Worm (Caenorhabditis elegans) whole organism, L1 larva: ENCODE results near the gene T21D12.12.

ENCODE experiments used
- C04F5.9 ChIP-seq: sonication (generic microtip); optimal IDR thresholded peaks from 2 replicates; lab custom pipeline; 2016; ENCODE audit warnings: missing genetic modification characterization, missing compliant biosample characterization
- C34B4.2 ChIP-seq: sonication (generic microtip); optimal IDR thresholded peaks from 2 replicates; lab custom pipeline; 2017; ENCODE audit warnings: mild to moderate bottlenecking, missing genetic modification characterization, missing compliant biosample characterization
- Y116A8C.19 ChIP-seq: sonication (generic microtip); optimal IDR thresholded peaks from 2 replicates; lab custom pipeline; 2016; ENCODE audit warnings: missing compliant biosample characterization, missing genetic modification characterization, borderline replicate concordance
- aha-1 ChIP-seq: fragments of 150-350 bp; optimal IDR thresholded peaks from 2 replicates; lab custom pipeline; 2014; ENCODE audit warnings: missing biosample characterization, missing genetic modification characterization
- aly-2 ChIP-seq: fragments of 150-350 bp; optimal IDR thresholded peaks from 2 replicates; lab custom pipeline; 2014; ENCODE audit warnings: missing biosample characterization, missing genetic modification characterization
- blmp-1 ChIP-seq: fragments of 150-350 bp; optimal IDR thresholded peaks from 2 replicates; lab custom pipeline; 2014; ENCODE audit warnings: missing biosample characterization, missing genetic modification characterization
- ceh-8 ChIP-seq: fragments of 200-800 bp; sonication (Bioruptor generic); optimal IDR thresholded peaks from 2 replicates; lab custom pipeline; 2018; ENCODE audit warnings: mild to moderate bottlenecking, missing genetic modification characterization, moderate library complexity, missing compliant biosample characterization
- ces-1 ChIP-seq: fragments of 150-350 bp; optimal IDR thresholded peaks from 2 replicates; lab custom pipeline; 2014; ENCODE audit warnings: missing biosample characterization, missing genetic modification reagents, missing genetic modification characterization
- dsc-1 ChIP-seq: sonication (generic microtip); optimal IDR thresholded peaks from 2 replicates; lab custom pipeline; 2016; ENCODE audit warnings: mild to moderate bottlenecking, missing genetic modification characterization, missing compliant biosample characterization
- egl-13 ChIP-seq: sonication (generic microtip); optimal IDR thresholded peaks from 2 replicates; lab custom pipeline; 2016; ENCODE audit warnings: missing genotype, missing genetic modification reagents, missing genetic modification characterization, missing compliant biosample characterization
- egl-27 ChIP-seq, 2 experiments: fragments of 150-350 bp in 1 of 2; sonication (generic microtip); optimal IDR thresholded peaks; 3 replicates each; lab custom pipeline; 2017 to 2018; ENCODE audit warnings: missing biosample characterization in 2 of 2, missing genetic modification characterization in 2 of 2, missing genetic modification reagents in 2 of 2
- elt-2 ChIP-seq: sonication (generic microtip); optimal IDR thresholded peaks from 2 replicates; lab custom pipeline; 2016; ENCODE audit warnings: missing genetic modification characterization, mild to moderate bottlenecking, inconsistent platforms, missing compliant biosample characterization, missing genetic modification reagents
- ets-5 ChIP-seq: fragments of 200-800 bp; sonication (Bioruptor generic); IDR thresholded peaks from 2 replicates; pipeline ENCODE4 v1.3.6; 2022; ENCODE audit warnings: missing genetic modification characterization, missing compliant biosample characterization
- fkh-4 ChIP-seq: sonication (generic microtip); optimal IDR thresholded peaks from 2 replicates; lab custom pipeline; 2016; ENCODE audit warnings: missing compliant biosample characterization, missing genetic modification characterization, borderline replicate concordance
- fkh-8 ChIP-seq: sonication (generic microtip); optimal IDR thresholded peaks from 2 replicates; lab custom pipeline; 2016; ENCODE audit warnings: mild to moderate bottlenecking, missing genetic modification characterization, missing compliant biosample characterization
- grh-1 ChIP-seq: fragments of 200-800 bp; sonication (Bioruptor generic); IDR thresholded peaks from 2 replicates; pipeline ENCODE4 v1.3.6; 2022; ENCODE audit warnings: missing genetic modification reagents, missing genetic modification characterization, missing compliant biosample characterization
- hlh-4 ChIP-seq: sonication (generic microtip); optimal IDR thresholded peaks from 2 replicates; lab custom pipeline; 2016; ENCODE audit warnings: mild to moderate bottlenecking, missing genetic modification characterization, missing compliant biosample characterization
- hpl-2 ChIP-seq: fragments of 150-350 bp; optimal IDR thresholded peaks from 2 replicates; lab custom pipeline; 2014; ENCODE audit warnings: missing biosample characterization, missing genetic modification reagents, missing genetic modification characterization
- jun-1 ChIP-seq: fragments of 150-350 bp; optimal IDR thresholded peaks from 2 replicates; lab custom pipeline; 2014; ENCODE audit warnings: missing biosample characterization, missing genetic modification reagents, missing genetic modification characterization
- lin-13 ChIP-seq: fragments of 150-350 bp; optimal IDR thresholded peaks from 2 replicates; lab custom pipeline; 2014; ENCODE audit warnings: missing biosample characterization, missing genetic modification reagents, missing genetic modification characterization
- lin-14 ChIP-seq: fragments of 200-800 bp; sonication (Bioruptor generic); optimal IDR thresholded peaks from 2 replicates; lab custom pipeline; 2018; ENCODE audit warnings: mild to moderate bottlenecking, missing genetic modification characterization, moderate library complexity, missing compliant biosample characterization
- lin-15B ChIP-seq: fragments of 150-350 bp; sonication (generic microtip); optimal IDR thresholded peaks from 3 replicates; lab custom pipeline; 2014; ENCODE audit warnings: missing biosample characterization, missing genetic modification characterization
- lin-35 ChIP-seq, 2 experiments: fragments of 150-350 bp; optimal IDR thresholded peaks; 2 replicates each; lab custom pipeline; 2014; ENCODE audit warnings: missing biosample characterization in 2 of 2, missing genetic modification characterization in 2 of 2, missing genetic modification reagents in 2 of 2
- lir-3 ChIP-seq: sonication (generic microtip); optimal IDR thresholded peaks from 2 replicates; lab custom pipeline; 2016; ENCODE audit warnings: mild to moderate bottlenecking, missing genetic modification characterization, moderate library complexity, missing compliant biosample characterization; ENCODE audit not compliant: poor library complexity
- mef-2 ChIP-seq: fragments of 150-350 bp; optimal IDR thresholded peaks from 2 replicates; lab custom pipeline; 2014; ENCODE audit warnings: missing biosample characterization, missing genetic modification characterization
- mep-1 ChIP-seq: fragments of 150-350 bp; optimal IDR thresholded peaks from 2 replicates; lab custom pipeline; 2014; ENCODE audit warnings: missing biosample characterization, missing genetic modification characterization
- nhr-12 ChIP-seq: sonication (generic microtip); optimal IDR thresholded peaks from 2 replicates; lab custom pipeline; 2017; ENCODE audit warnings: missing biosample characterization, missing genetic modification characterization
- nhr-19 ChIP-seq: fragments of 200-800 bp; sonication (Bioruptor generic); conservative IDR thresholded peaks from 2 replicates; pipeline ENCODE4 v1.3.6; 2022; ENCODE audit warnings: missing genetic modification characterization, missing compliant biosample characterization
- nhr-47 ChIP-seq: sonication (generic microtip); optimal IDR thresholded peaks from 2 replicates; lab custom pipeline; 2016; ENCODE audit warnings: mild to moderate bottlenecking, missing genetic modification characterization, moderate library complexity, missing compliant biosample characterization
- nhr-71 ChIP-seq: sonication (generic microtip); optimal IDR thresholded peaks from 2 replicates; lab custom pipeline; 2016; ENCODE audit warnings: mild to moderate bottlenecking, missing genetic modification characterization, moderate library complexity, missing compliant biosample characterization
- nhr-76 ChIP-seq: sonication (generic microtip); optimal IDR thresholded peaks from 2 replicates; lab custom pipeline; 2017; ENCODE audit warnings: missing biosample characterization, missing genetic modification characterization
- nhr-77 ChIP-seq: fragments of 150-350 bp; optimal IDR thresholded peaks from 2 replicates; lab custom pipeline; 2014; ENCODE audit warnings: missing biosample characterization, missing genetic modification characterization
- nhr-84 ChIP-seq: sonication (generic microtip); optimal IDR thresholded peaks from 2 replicates; lab custom pipeline; 2017; ENCODE audit warnings: missing biosample characterization, missing genetic modification characterization
- nhr-85 ChIP-seq: sonication (generic microtip); peaks from one replicate; lab custom pipeline; 2016; ENCODE audit warnings: missing genetic modification characterization, inconsistent platforms, missing compliant biosample characterization
- pag-3 ChIP-seq: sonication (generic microtip); optimal IDR thresholded peaks from 2 replicates; lab custom pipeline; 2017; ENCODE audit warnings: missing genetic modification characterization, mild to moderate bottlenecking, missing compliant biosample characterization, antibody characterized with exemption, borderline replicate concordance; ENCODE audit not compliant: insufficient read depth
- pax-3 ChIP-seq: fragments of 200-800 bp; sonication (Bioruptor generic); optimal IDR thresholded peaks from 2 replicates; lab custom pipeline; 2018; ENCODE audit warnings: mild to moderate bottlenecking, missing genetic modification characterization, moderate library complexity, missing compliant biosample characterization
- rnt-1 ChIP-seq: sonication (generic microtip); optimal IDR thresholded peaks from 2 replicates; lab custom pipeline; 2016; ENCODE audit warnings: mild to moderate bottlenecking, missing genetic modification characterization, moderate library complexity, missing compliant biosample characterization
- snpc-4 ChIP-seq: fragments of 150-350 bp; optimal IDR thresholded peaks from 2 replicates; lab custom pipeline; 2014; ENCODE audit warnings: missing biosample characterization, missing genetic modification characterization
- snu-23 ChIP-seq: sonication (generic microtip); optimal IDR thresholded peaks from 2 replicates; lab custom pipeline; 2016; ENCODE audit warnings: missing genetic modification characterization, missing compliant biosample characterization
- swsn-7 ChIP-seq: sonication (generic microtip); optimal IDR thresholded peaks from 2 replicates; lab custom pipeline; 2016; ENCODE audit warnings: missing genetic modification characterization, missing compliant biosample characterization
- unc-130 ChIP-seq: fragments of 150-350 bp; optimal IDR thresholded peaks from 2 replicates; lab custom pipeline; 2017; ENCODE audit warnings: missing biosample characterization, missing genetic modification characterization, inconsistent platforms
- unc-30 ChIP-seq: sonication (generic microtip); optimal IDR thresholded peaks from 2 replicates; lab custom pipeline; 2017; ENCODE audit warnings: missing biosample characterization, missing genetic modification characterization
- unc-62 ChIP-seq: fragments of 150-350 bp; optimal IDR thresholded peaks from 2 replicates; lab custom pipeline; 2014; ENCODE audit warnings: missing biosample characterization, missing genetic modification reagents, missing genetic modification characterization
- unc-86 ChIP-seq: sonication (generic microtip); optimal IDR thresholded peaks from 2 replicates; lab custom pipeline; 2016; ENCODE audit warnings: missing genetic modification characterization, missing compliant biosample characterization
- xbp-1 ChIP-seq: sonication (generic microtip); optimal IDR thresholded peaks from 2 replicates; lab custom pipeline; 2016; ENCODE audit warnings: missing genetic modification characterization, missing compliant biosample characterization
- zag-1 ChIP-seq: fragments of 150-350 bp; optimal IDR thresholded peaks from 2 replicates; lab custom pipeline; 2014; ENCODE audit warnings: missing biosample characterization, missing genetic modification characterization
- ztf-11 ChIP-seq, 2 experiments: sonication (generic microtip); optimal IDR thresholded peaks; 2 replicates each; lab custom pipeline; 2016 to 2017; ENCODE audit warnings: missing genetic modification characterization in 2 of 2, missing biosample characterization in 1 of 2, missing compliant biosample characterization in 1 of 2

T21D12.12 gene

DNA sequence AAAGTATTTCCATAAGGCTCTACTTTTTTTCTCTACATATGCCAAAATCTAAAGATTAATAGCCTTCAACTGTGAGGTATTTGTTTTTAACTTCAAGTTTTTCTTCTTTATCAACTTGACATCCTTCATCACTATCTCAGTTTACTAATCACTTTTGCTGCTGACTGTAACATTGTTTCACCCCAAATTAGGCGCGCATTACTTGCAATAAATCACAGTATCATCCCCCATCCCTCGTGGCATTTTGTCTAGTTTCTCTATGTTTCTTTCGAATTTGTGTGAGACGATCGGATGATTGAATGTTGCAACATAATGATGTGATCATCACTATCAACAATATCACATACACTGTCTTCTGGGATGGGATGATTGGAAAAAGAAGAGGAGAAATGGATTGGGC is 18.8 kb upstream of the T21D12.12 start (continued):
- TF ChIP-seq zag-1 (tag; lab: Kevin White, UChicago) (no peak), mep-1 (tag; lab: Kevin White, UChicago) (no peak), snu-23 (peak; percentile 64), blmp-1 (peak; percentile 89), C04F5.9 (tag; lab: Kevin White, UChicago) (no peak), fkh-4 (tag; lab: Kevin White, UChicago) (no peak), egl-27 (tag; optimal IDR thresholded peaks at IDR 0.05; lab: Kevin White, UChicago) (no peak), C34B4.2 (tag; lab: Kevin White, UChicago) (no peak)

DNA sequence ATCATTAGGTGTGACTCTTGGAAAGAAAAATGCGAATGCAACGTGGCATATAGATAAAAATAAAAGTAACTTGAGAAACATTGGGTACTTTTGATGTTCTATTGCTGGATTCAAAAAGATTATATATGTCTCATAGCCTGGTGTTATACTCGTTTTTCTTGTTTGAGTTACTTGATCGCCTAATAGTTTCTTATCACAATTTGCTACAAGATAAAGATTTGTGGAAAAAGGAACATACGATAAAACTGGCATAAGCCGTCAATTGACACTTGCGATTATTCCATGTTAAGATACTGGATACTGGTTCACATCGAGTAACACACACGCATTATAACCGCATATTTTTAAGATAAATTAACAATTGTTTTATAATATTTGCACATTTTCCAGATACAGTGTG is 13.8 kb upstream of the T21D12.12 start, which contains the start of gene grl-19:
Gene grl-19 (minus strand): TSS at position 101 of the 400 bp plus-strand sequence.
- TF ChIP-seq lin-15B (tag; lab: Kevin White, UChicago) (no peak), unc-30 (tag; lab: Kevin White, UChicago) (no peak), egl-27 (tag; optimal IDR thresholded peaks at IDR 0.05; lab: Kevin White, UChicago) (no peak), egl-13 (tag; lab: Kevin White, UChicago) (no peak), grh-1 (GFP tag; lab: Robert Waterston, UW) (no peak), nhr-71 (no peak), lin-14 (GFP tag; lab: Kevin White, UChicago) (no peak), nhr-12 (tag; lab: Kevin White, UChicago) (no peak), nhr-85 (no peak), pag-3 (no peak), nhr-84 (tag; lab: Kevin White, UChicago) (no peak)

DNA sequence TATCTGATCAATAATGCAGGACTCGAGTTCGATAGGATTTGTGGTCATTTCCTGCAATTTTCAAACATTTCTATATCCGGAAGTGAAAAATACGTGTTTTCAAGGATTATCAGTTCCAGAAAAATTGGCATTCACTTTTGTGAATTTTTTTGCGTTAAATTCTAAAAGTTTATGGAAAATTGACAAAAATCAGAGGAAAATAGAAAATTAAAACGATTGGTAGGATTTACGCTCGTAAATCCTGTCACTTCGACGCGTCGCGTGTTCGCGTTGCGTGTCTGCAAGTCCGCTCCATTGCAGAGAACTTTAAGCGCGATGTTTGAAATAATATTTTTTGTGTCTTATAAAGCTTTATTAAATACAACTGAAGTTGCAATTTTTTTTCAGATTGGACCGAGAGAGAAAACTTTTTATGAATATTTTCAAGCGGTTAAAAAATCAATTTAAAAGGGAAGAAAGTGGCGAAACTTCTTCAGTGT is 10.8 kb upstream of the T21D12.12 start, which contains the start of gene rcat-1:
Gene rcat-1 (minus strand): TSS at position 51 of the 479 bp plus-strand sequence.
- TF ChIP-seq ets-5 (no peak), C34B4.2 (tag; lab: Kevin White, UChicago) (no peak), lin-15B (tag; lab: Kevin White, UChicago) (peak; percentile 96), aly-2 (tag; lab: Kevin White, UChicago) (peak; percentile 10), unc-30 (tag; lab: Kevin White, UChicago) (no peak), mef-2 (tag; lab: Kevin White, UChicago) (no peak), nhr-71 (peak; percentile 88), ztf-11 (tag; optimal IDR thresholded peaks at IDR 0.05; lab: Kevin White, UChicago) (no peak), lir-3 (tag; lab: Kevin White, UChicago) (peak; percentile 43), unc-86 (tag; lab: Kevin White, UChicago) (peak; percentile 59), hlh-4 (no peak), dsc-1 (tag; lab: Kevin White, UChicago) (peak; percentile 44), nhr-47 (peak; percentile 84), rnt-1 (tag; lab: Kevin White, UChicago) (peak; percentile 84), pax-3 (tag; lab: Kevin White, UChicago) (peak; percentile 29), ceh-8 (GFP tag; lab: Kevin White, UChicago) (no peak), nhr-76 (tag; lab: Kevin White, UChicago) (no peak), nhr-19 (GFP tag; lab: Robert Waterston, UW) (peak; percentile 72), lin-35 (GFP tag; optimal IDR thresholded peaks at IDR 0.05; lab: Kevin White, UChicago) (peak; percentile 97 to 99), xbp-1 (tag; lab: Kevin White, UChicago) (peak; percentile 75), ces-1 (no peak), snpc-4 (tag; lab: Kevin White, UChicago) (peak; percentile 29), Y116A8C.19 (no peak), jun-1 (peak; percentile 71), egl-27 (tag; optimal IDR thresholded peaks at IDR 0.05; lab: Kevin White, UChicago) (peak in 1 of 2 experiments; percentile 43), elt-2 (tag; lab: Kevin White, UChicago) (no peak), fkh-8 (tag; lab: Kevin White, UChicago) (peak; percentile 76), pag-3 (no peak), nhr-84 (tag; lab: Kevin White, UChicago) (no peak), aha-1 (tag; lab: Kevin White, UChicago) (no peak), lin-13 (GFP tag; lab: Kevin White, UChicago) (peak; percentile 91), unc-62 (no peak), unc-130 (tag; lab: Kevin White, UChicago) (peak; percentile 98), hpl-2 (no peak), C04F5.9 (tag; lab: Kevin White, UChicago) (peak; percentile 20), swsn-7 (peak; percentile 62), nhr-77 (tag; lab: Kevin White, UChicago) (peak; percentile 82)
